Worm (Caenorhabditis elegans) whole organism, early embryonic: ENCODE measurements around the gene ZC15.1.

Experiments used
- B0310.2 ChIP-seq: sonication (generic microtip); optimal IDR thresholded peaks from 2 replicates; lab custom pipeline; 2016; ENCODE audit warnings: mild to moderate bottlenecking, missing genetic modification characterization, missing compliant biosample characterization
- F13C5.2 ChIP-seq: sonication (generic microtip); optimal IDR thresholded peaks from 2 replicates; lab custom pipeline; 2017; ENCODE audit warnings: mild to moderate bottlenecking, missing genetic modification characterization, inconsistent platforms, missing compliant biosample characterization
- aly-1 ChIP-seq: sonication (generic microtip); optimal IDR thresholded peaks from 2 replicates; lab custom pipeline; 2016; ENCODE audit warnings: missing genetic modification characterization, missing compliant biosample characterization
- ama-1 ChIP-seq: fragments of 150-350 bp; optimal IDR thresholded peaks from 2 replicates; lab custom pipeline; 2014
- ceh-13 ChIP-seq: fragments of 200-800 bp; sonication (Bioruptor generic); optimal IDR thresholded peaks from 2 replicates; lab custom pipeline; 2018; ENCODE audit warnings: mild to moderate bottlenecking, missing genetic modification characterization, missing compliant biosample characterization
- ceh-36 ChIP-seq: sonication (generic microtip); optimal IDR thresholded peaks from 2 replicates; lab custom pipeline; 2016; ENCODE audit warnings: missing genetic modification characterization, inconsistent platforms, missing compliant biosample characterization
- ets-7 ChIP-seq: sonication (generic microtip); optimal IDR thresholded peaks from 2 replicates; lab custom pipeline; 2016; ENCODE audit warnings: missing genotype, missing genetic modification characterization, missing compliant biosample characterization
- flt-1 ChIP-seq: fragments of 200-800 bp; sonication (Bioruptor generic); IDR thresholded peaks from 2 replicates; pipeline ENCODE4 v1.3.6; 2022; ENCODE audit warnings: missing genetic modification characterization, missing compliant biosample characterization
- hmbx-1 ChIP-seq: sonication (generic microtip); optimal IDR thresholded peaks from 2 replicates; lab custom pipeline; 2016; ENCODE audit warnings: mild to moderate bottlenecking, missing genetic modification characterization, missing compliant biosample characterization
- hmg-4 ChIP-seq: fragments of 200-800 bp; sonication (Bioruptor generic); optimal IDR thresholded peaks from 2 replicates; lab custom pipeline; 2018; ENCODE audit warnings: mild to moderate bottlenecking, missing genetic modification characterization, missing compliant biosample characterization
- hnd-1 ChIP-seq: sonication (generic microtip); optimal IDR thresholded peaks from 2 replicates; lab custom pipeline; 2016; ENCODE audit warnings: missing genetic modification characterization, missing compliant biosample characterization
- pes-1 ChIP-seq: fragments of 200-800 bp; sonication (Bioruptor generic); IDR thresholded peaks from 2 replicates; pipeline ENCODE4 v1.3.6; 2022; ENCODE audit warnings: missing genetic modification reagents, missing genetic modification characterization, missing compliant biosample characterization
- scrt-1 ChIP-seq: fragments of 200-800 bp; sonication (Bioruptor generic); IDR thresholded peaks from 2 replicates; pipeline ENCODE4 v1.3.6; 2022; ENCODE audit warnings: missing genetic modification characterization, missing compliant biosample characterization
- sea-1 ChIP-seq: fragments of 200-800 bp; sonication (Bioruptor generic); conservative IDR thresholded peaks from 2 replicates; pipeline ENCODE4 v1.3.6; 2022; ENCODE audit warnings: missing genetic modification characterization, missing compliant biosample characterization
- tbx-11 ChIP-seq: fragments of 200-800 bp; sonication (Bioruptor generic); IDR thresholded peaks from 2 replicates; pipeline ENCODE4 v1.3.6; 2022; ENCODE audit warnings: missing genetic modification characterization, missing compliant biosample characterization
- tbx-37 ChIP-seq: fragments of 200-800 bp; sonication (Bioruptor generic); conservative IDR thresholded peaks from 2 replicates; pipeline ENCODE4 v1.3.6; 2022; ENCODE audit warnings: missing genetic modification reagents, missing genetic modification characterization, missing compliant biosample characterization
- tra-4 ChIP-seq: sonication (generic microtip); optimal IDR thresholded peaks from 2 replicates; lab custom pipeline; 2017; ENCODE audit warnings: missing genetic modification characterization, missing compliant biosample characterization

The ZC15.1 gene

DNA sequence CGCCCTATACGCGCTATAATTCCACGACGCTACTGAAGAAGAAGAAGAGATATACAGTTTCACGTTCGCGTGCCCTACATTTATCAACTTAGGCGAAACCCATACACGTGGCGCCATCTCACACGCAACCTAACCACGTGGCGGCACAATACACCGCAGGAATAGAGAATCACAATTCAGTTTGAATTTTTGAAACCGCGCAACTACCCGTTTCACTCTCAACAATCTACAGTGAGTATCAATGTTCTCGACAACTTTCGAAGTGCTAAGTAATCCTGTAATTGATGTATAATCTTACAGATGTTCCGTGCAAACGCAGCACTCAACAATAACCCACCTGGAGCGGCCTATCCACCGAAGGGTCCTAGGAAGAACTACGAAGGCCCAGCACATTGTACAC lies at the start of gene ZC15.1:
Gene ZC15.1, plus strand, starts transcription at position 301 of the 400 bp plus-strand sequence.
- TF ChIP-seq tbx-37 (GFP tag; lab: Robert Waterston, UW) (no peak), ama-1 (lab: Kevin White, UChicago) (no peak), tra-4 (tag; lab: Kevin White, UChicago) (no peak), hmbx-1 (tag; lab: Kevin White, UChicago) (no peak), ceh-36 (tag; lab: Kevin White, UChicago) (no peak), tbx-11 (GFP tag; lab: Robert Waterston, UW) (no peak), pes-1 (GFP tag; lab: Robert Waterston, UW) (no peak), ets-7 (no peak), flt-1 (GFP tag; lab: Robert Waterston, UW) (no peak), B0310.2 (tag; lab: Kevin White, UChicago) (no peak), sea-1 (GFP tag; lab: Robert Waterston, UW) (no peak), scrt-1 (no peak), aly-1 (no peak), F13C5.2 (tag; lab: Kevin White, UChicago) (no peak), ceh-13 (no peak), hnd-1 (tag; lab: Kevin White, UChicago) (no peak), hmg-4 (GFP tag; lab: Kevin White, UChicago) (no peak)

DNA sequence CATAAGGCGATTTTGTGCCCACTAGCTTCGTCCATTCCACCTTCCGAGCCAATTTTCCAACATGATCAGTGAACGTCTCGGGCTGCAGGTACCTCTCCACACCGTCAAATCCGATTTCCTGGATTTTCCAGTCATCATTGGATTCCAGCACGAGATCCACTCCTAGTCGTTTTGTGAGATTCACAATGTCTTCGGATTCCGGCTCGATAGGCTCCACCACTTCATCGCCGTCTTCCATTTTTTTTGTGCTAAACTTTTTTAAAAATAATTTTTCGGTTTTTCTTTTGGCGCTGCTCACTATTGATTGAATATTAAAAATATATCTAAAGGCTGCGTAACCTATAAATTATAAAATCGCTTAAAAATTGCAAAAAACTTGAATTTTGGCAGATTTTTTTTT lies 38.9 kb upstream of the ZC15.1 start, which contains the start of gene mdt-17:
Gene mdt-17, minus strand, starts transcription at position 256 of the 400 bp plus-strand sequence.
- TF ChIP-seq tbx-37 (GFP tag; lab: Robert Waterston, UW), result no peak
- 0 out of 2 replicates have a peak, but pooled peaks have one; percentile 34 for TF ChIP-seq pes-1 (GFP tag; lab: Robert Waterston, UW)
- TF ChIP-seq B0310.2 (tag; lab: Kevin White, UChicago), result no peak
- TF ChIP-seq F13C5.2 (tag; lab: Kevin White, UChicago), result no peak

DNA sequence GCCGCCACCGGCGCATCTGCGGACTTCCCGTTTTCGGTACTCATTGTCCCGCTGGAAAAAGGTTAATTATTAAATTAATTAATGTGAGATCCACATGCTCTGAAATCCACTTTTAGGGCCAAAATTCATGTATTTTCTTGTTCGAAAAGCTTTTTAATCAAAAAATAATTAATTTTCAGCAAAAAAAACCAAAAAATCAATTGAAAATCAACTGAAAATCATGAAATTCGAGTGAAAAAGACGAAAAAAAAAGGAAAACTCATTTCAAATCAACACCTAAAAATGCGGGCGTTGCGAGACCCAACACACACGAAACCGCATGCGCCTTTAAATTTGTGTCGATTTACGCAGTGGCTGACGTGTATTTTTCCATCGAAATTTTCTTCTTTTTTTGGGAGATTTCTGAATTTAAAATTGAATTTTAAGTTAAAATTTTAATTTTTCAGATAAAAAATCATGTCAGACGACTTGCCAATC lies 36.2 kb upstream of the ZC15.1 start, which contains the start of the genes prmt-1 and cdkr-3:
Gene prmt-1, minus strand, starts transcription at position 51 of the 477 bp plus-strand sequence.
Gene cdkr-3, plus strand, starts transcription at position 447 of the 477 bp plus-strand sequence.
- TF ChIP-seq hmbx-1 (tag; lab: Kevin White, UChicago), result no peak
- no peak for TF ChIP-seq F13C5.2 (tag; lab: Kevin White, UChicago)
- TF ChIP-seq B0310.2 (tag; lab: Kevin White, UChicago), result no peak
- no peak for TF ChIP-seq ceh-13
- TF ChIP-seq ets-7, result no peak
- TF ChIP-seq tbx-11 (GFP tag; lab: Robert Waterston, UW), result no peak
- TF ChIP-seq tbx-37 (GFP tag; lab: Robert Waterston, UW), result no peak
- TF ChIP-seq aly-1, result no peak
- no peak for TF ChIP-seq ama-1 (lab: Kevin White, UChicago)
- no peak for TF ChIP-seq sea-1 (GFP tag; lab: Robert Waterston, UW)

DNA sequence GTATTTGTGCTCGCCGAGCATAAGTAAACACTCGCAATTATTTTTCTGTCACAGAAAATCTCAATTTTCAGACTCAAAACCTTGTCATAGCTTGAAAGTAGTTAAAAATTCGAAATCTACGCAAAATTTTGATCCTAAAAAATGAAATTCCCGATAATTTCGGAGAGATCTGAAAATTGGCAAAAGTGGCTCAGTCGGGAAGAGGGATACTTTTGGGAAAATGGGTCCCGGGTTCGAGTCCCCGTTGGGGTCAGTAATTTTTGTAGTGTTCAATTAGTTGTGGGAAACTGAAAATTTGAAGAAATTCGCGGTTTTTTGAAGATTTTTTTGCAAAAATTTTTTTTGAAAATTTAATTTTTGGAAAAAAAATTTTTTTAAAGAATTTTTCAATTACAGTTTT lies 29.0 kb upstream of the ZC15.1 start:
- TF ChIP-seq B0310.2 (tag; lab: Kevin White, UChicago) (no peak), aly-1 (no peak), flt-1 (GFP tag; lab: Robert Waterston, UW) (no peak), hmg-4 (GFP tag; lab: Kevin White, UChicago) (no peak), ceh-13 (no peak), tbx-37 (GFP tag; lab: Robert Waterston, UW) (no peak), F13C5.2 (tag; lab: Kevin White, UChicago) (no peak), scrt-1 (no peak), tra-4 (tag; lab: Kevin White, UChicago) (no peak), pes-1 (GFP tag; lab: Robert Waterston, UW) (no peak), ama-1 (lab: Kevin White, UChicago) (no peak), tbx-11 (GFP tag; lab: Robert Waterston, UW) (no peak), hmbx-1 (tag; lab: Kevin White, UChicago) (no peak), ceh-36 (tag; lab: Kevin White, UChicago) (no peak), hnd-1 (tag; lab: Kevin White, UChicago) (no peak), ets-7 (no peak), sea-1 (GFP tag; lab: Robert Waterston, UW) (no peak)

DNA sequence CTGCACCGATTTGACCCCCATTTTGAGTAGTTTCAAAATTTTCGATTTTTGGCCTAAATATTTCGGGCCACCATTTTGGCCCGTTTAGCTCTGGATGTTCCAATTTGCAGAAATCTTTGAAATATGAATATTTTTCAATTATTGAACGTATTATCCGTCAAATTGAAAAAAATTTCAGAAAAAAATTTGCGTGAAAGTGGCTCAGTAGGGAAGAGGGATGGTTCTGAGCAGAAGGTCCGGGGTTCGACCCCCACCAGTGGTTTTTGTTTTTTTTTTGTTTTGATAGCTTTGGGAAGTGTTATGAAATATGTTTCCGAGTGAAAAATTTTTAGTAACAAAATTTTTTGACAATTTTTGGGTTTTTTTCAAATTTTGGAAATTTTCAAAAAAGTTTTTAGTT lies 26.6 kb upstream of the ZC15.1 start:
- TF ChIP-seq flt-1 (GFP tag; lab: Robert Waterston, UW), result no peak
- TF ChIP-seq ceh-13, result no peak
- no peak for TF ChIP-seq tra-4 (tag; lab: Kevin White, UChicago)
- TF ChIP-seq F13C5.2 (tag; lab: Kevin White, UChicago), result no peak

DNA sequence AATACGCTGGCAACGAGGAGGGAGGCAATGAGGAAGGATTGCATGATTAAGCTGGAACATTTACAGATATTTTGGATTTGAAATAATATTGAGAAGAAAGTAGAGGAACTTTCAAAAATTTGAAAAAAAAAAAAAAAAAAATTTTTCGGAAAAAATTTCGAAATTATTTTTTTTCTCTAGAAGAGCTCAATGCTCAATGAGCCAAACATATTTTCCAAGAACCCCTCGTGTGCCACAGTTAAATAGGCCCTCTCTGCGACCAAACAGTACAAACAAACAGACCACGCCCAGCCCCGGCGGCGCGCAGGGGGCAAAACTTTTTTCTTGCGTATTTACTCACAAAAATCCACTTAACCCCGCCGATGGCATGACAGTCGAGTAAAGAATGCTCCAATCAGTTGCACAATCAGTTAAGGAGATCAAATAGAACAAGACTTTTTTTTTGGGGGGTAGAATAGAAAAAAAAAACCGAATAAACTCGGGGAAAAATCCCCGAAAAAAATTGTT lies 26.0 kb upstream of the ZC15.1 start, which contains the start of gene pqn-94:
Gene pqn-94, minus strand, starts transcription at position 51 of the 507 bp plus-strand sequence.
- TF ChIP-seq hmg-4 (GFP tag; lab: Kevin White, UChicago), result no peak
- no peak for TF ChIP-seq ets-7
- no peak for TF ChIP-seq F13C5.2 (tag; lab: Kevin White, UChicago)
- no peak for TF ChIP-seq flt-1 (GFP tag; lab: Robert Waterston, UW)
- no peak for TF ChIP-seq ceh-13
- TF ChIP-seq pes-1 (GFP tag; lab: Robert Waterston, UW), result no peak
- no peak for TF ChIP-seq aly-1
- TF ChIP-seq tra-4 (tag; lab: Kevin White, UChicago), result no peak
- no peak for TF ChIP-seq hmbx-1 (tag; lab: Kevin White, UChicago)

DNA sequence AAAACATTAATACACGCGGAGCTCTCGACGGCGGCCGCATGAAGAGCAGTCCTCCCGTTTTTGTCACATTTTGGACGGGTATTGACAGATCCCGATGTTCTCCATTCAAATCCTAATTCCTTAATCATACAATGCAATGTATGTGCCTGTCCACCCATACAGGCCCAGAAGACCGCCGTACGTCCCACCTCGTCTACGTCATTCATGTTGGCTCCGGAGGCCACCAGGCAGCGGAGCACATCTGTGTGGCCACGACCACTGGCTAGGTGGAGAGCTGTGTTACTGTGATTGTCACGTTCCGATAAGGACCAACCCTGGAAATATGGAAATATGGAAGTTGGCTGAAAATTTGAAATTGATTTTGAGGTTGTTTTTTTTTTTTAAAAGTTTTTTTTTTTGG lies 23.1 kb upstream of the ZC15.1 start:
- TF ChIP-seq ceh-36 (tag; lab: Kevin White, UChicago) (no peak), ceh-13 (no peak), tra-4 (tag; lab: Kevin White, UChicago) (no peak), F13C5.2 (tag; lab: Kevin White, UChicago) (no peak), scrt-1 (no peak), ama-1 (lab: Kevin White, UChicago) (no peak), flt-1 (GFP tag; lab: Robert Waterston, UW) (no peak), tbx-37 (GFP tag; lab: Robert Waterston, UW) (no peak), ets-7 (no peak), hmg-4 (GFP tag; lab: Kevin White, UChicago) (no peak), sea-1 (GFP tag; lab: Robert Waterston, UW) (no peak)
